Worm (Caenorhabditis elegans): ENCODE results near the gene C34E10.12.
A peak's percentile ranks its signal among the peaks of the same experiment; 100 is the strongest.

C34E10.12 gene

ce11 chrIII:5196298-5197045 lies 31.2 kb downstream of the C34E10.12 start:
- TF ChIP-seq nhr-10 (tag; optimal IDR thresholded peaks at IDR 0.05): no peak
- no peak for TF ChIP-seq nhr-23 (tag; optimal IDR thresholded peaks at IDR 0.05)
- TF ChIP-seq sma-3 (GFP tag; optimal IDR thresholded peaks at IDR 0.05): peak; percentile 2
- no peak for TF ChIP-seq skn-1 (tag; optimal IDR thresholded peaks at IDR 0.05)
- TF ChIP-seq lin-39 (tag; optimal IDR thresholded peaks at IDR 0.05): no peak
- peak; percentile 66 for TF ChIP-seq ztf-4 (tag; optimal IDR thresholded peaks at IDR 0.05)
- no peak for TF ChIP-seq peb-1 (tag; optimal IDR thresholded peaks at IDR 0.05)
- TF ChIP-seq lsy-2 (tag; optimal IDR thresholded peaks at IDR 0.05): no peak
- TF ChIP-seq ama-1 (optimal IDR thresholded peaks at IDR 0.05): peak; percentile 26
- TF ChIP-seq crh-2 (tag; optimal IDR thresholded peaks at IDR 0.05): peak; percentile 11
- no peak for TF ChIP-seq zag-1 (tag; optimal IDR thresholded peaks at IDR 0.05)
- no peak for TF ChIP-seq elt-1 (tag; optimal IDR thresholded peaks at IDR 0.05)
- no peak for TF ChIP-seq snpc-4 (tag; optimal IDR thresholded peaks at IDR 0.05)
- no peak for TF ChIP-seq ceh-16 (tag; optimal IDR thresholded peaks at IDR 0.05)
- TF ChIP-seq nhr-129 (tag; optimal IDR thresholded peaks at IDR 0.05): peak; percentile 57
- no peak for TF ChIP-seq egl-27 (tag; optimal IDR thresholded peaks at IDR 0.05)

- no peak for TF ChIP-seq aly-2 (tag; optimal IDR thresholded peaks at IDR 0.05)
- no peak for TF ChIP-seq snpc-4 (tag; optimal IDR thresholded peaks at IDR 0.05)
- TF ChIP-seq C34F6.9 (tag; optimal IDR thresholded peaks at IDR 0.05): peak; percentile 32
These were observed 32.0 kb downstream of the C34E10.12 start, which contains the start of gene moc-6 for ce11 chrIII:5195690-5196089. Gene moc-6, plus strand, starts transcription at chrIII:5195990.

- TF ChIP-seq unc-55 (GFP tag; optimal IDR thresholded peaks at IDR 0.05): no peak
- no peak for TF ChIP-seq unc-39 (tag; optimal IDR thresholded peaks at IDR 0.05)
- TF ChIP-seq dmd-4 (tag; optimal IDR thresholded peaks at IDR 0.05): no peak
- no peak for TF ChIP-seq F13H6.1 (tag; optimal IDR thresholded peaks at IDR 0.05)
- TF ChIP-seq nhr-237 (tag; optimal IDR thresholded peaks at IDR 0.05): no peak
- no peak for TF ChIP-seq nhr-25 (tag; optimal IDR thresholded peaks at IDR 0.05)
- TF ChIP-seq C34F6.9 (tag; optimal IDR thresholded peaks at IDR 0.05): no peak
- no peak for TF ChIP-seq nhr-21 (tag; optimal IDR thresholded peaks at IDR 0.05)
- TF ChIP-seq lin-13 (GFP tag; optimal IDR thresholded peaks at IDR 0.05): no peak
- TF ChIP-seq egl-27 (tag; optimal IDR thresholded peaks at IDR 0.05): no peak
- no peak for TF ChIP-seq blmp-1 (tag; optimal IDR thresholded peaks at IDR 0.05; ENCODE audit: insufficient read depth)
- no peak for TF ChIP-seq Y55F3AM.14 (GFP tag; optimal IDR thresholded peaks at IDR 0.05)
These were observed 34.4 kb downstream of the C34E10.12 start for ce11 chrIII:5193266-5193665.

ce11 chrIII:5190671-5191174 lies 37.0 kb downstream of the C34E10.12 start, which contains the start of gene hira-1:
Gene hira-1, plus strand, starts transcription at chrIII:5191124.
- TF ChIP-seq alr-1 (tag; optimal IDR thresholded peaks at IDR 0.05): no peak
- no peak for TF ChIP-seq ztf-11 (tag; optimal IDR thresholded peaks at IDR 0.05)
- TF ChIP-seq egl-27 (tag; optimal IDR thresholded peaks at IDR 0.05): no peak
- TF ChIP-seq sma-3 (GFP tag; optimal IDR thresholded peaks at IDR 0.05): no peak
- peak in 1 of 2 experiments; percentile 56 for TF ChIP-seq lsy-2 (tag; optimal IDR thresholded peaks at IDR 0.05)
- no peak for TF ChIP-seq nhr-21 (tag; optimal IDR thresholded peaks at IDR 0.05)
- peak; percentile 17 for TF ChIP-seq lin-13 (GFP tag; optimal IDR thresholded peaks at IDR 0.05)
- TF ChIP-seq unc-55 (GFP tag; optimal IDR thresholded peaks at IDR 0.05): peak; percentile 70
- TF ChIP-seq C34F6.9 (tag; optimal IDR thresholded peaks at IDR 0.05): peak; percentile 78
- peak; percentile 52 for TF ChIP-seq sem-4 (tag; optimal IDR thresholded peaks at IDR 0.05)
- no peak for TF ChIP-seq elt-1 (tag; optimal IDR thresholded peaks at IDR 0.05)
- peak; percentile 47 for TF ChIP-seq gmeb-1 (tag; optimal IDR thresholded peaks at IDR 0.05)
- peak; percentile 38 for TF ChIP-seq crh-2 (tag; optimal IDR thresholded peaks at IDR 0.05)

- no peak for TF ChIP-seq elt-3 (tag; optimal IDR thresholded peaks at IDR 0.05)
- no peak for TF ChIP-seq Y55F3AM.14 (GFP tag; optimal IDR thresholded peaks at IDR 0.05)
- TF ChIP-seq R02D3.7 (tag; optimal IDR thresholded peaks at IDR 0.05): no peak
- no peak for TF ChIP-seq lin-13 (GFP tag; optimal IDR thresholded peaks at IDR 0.05)
- TF ChIP-seq ceh-16 (tag; optimal IDR thresholded peaks at IDR 0.05): no peak
- peak; percentile 88 for TF ChIP-seq gmeb-1 (tag; optimal IDR thresholded peaks at IDR 0.05)
- TF ChIP-seq ztf-4 (tag; optimal IDR thresholded peaks at IDR 0.05): no peak
- no peak for TF ChIP-seq unc-62 (GFP tag; optimal IDR thresholded peaks at IDR 0.05)
- peak; percentile 24 for TF ChIP-seq nhr-25 (tag; optimal IDR thresholded peaks at IDR 0.05)
- TF ChIP-seq dmd-4 (tag; optimal IDR thresholded peaks at IDR 0.05): no peak
- no peak for TF ChIP-seq lin-39 (tag; optimal IDR thresholded peaks at IDR 0.05)
- TF ChIP-seq F13H6.1 (tag; optimal IDR thresholded peaks at IDR 0.05): peak; percentile 13
- TF ChIP-seq mab-5 (tag; optimal IDR thresholded peaks at IDR 0.05): no peak
- TF ChIP-seq skn-1 (tag; optimal IDR thresholded peaks at IDR 0.05): no peak
- TF ChIP-seq ama-1 (optimal IDR thresholded peaks at IDR 0.05): no peak
- no peak for TF ChIP-seq snpc-4 (tag; optimal IDR thresholded peaks at IDR 0.05)
- TF ChIP-seq ztf-1 (GFP tag; conservative IDR thresholded peaks at IDR 0.05): no peak
- no peak for TF ChIP-seq crh-2 (tag; optimal IDR thresholded peaks at IDR 0.05)
- TF ChIP-seq alr-1 (tag; optimal IDR thresholded peaks at IDR 0.05): no peak
- no peak for TF ChIP-seq nhr-11 (tag; optimal IDR thresholded peaks at IDR 0.05)
- no peak for TF ChIP-seq nhr-21 (tag; optimal IDR thresholded peaks at IDR 0.05)
- TF ChIP-seq blmp-1 (tag; optimal IDR thresholded peaks at IDR 0.05; ENCODE audit: insufficient read depth): no peak
- TF ChIP-seq peb-1 (tag; optimal IDR thresholded peaks at IDR 0.05): no peak
- peak; percentile 3 to 43 for TF ChIP-seq lsy-2 (tag; optimal IDR thresholded peaks at IDR 0.05)
- peak; percentile 50 for TF ChIP-seq sma-9 (GFP tag; optimal IDR thresholded peaks at IDR 0.05)
- TF ChIP-seq sma-9 (tag; optimal IDR thresholded peaks at IDR 0.05): no peak
- TF ChIP-seq ZK546.5 (tag; optimal IDR thresholded peaks at IDR 0.05): no peak
These were observed 37.5 kb downstream of the C34E10.12 start for ce11 chrIII:5190179-5190578.
